Fruit fly (Drosophila melanogaster) whole organism, embryonic: ENCODE results near the gene CG31807.

ENCODE experiments used
- ATbp ChIP-seq: fragments of 200-800 bp; sonication (Bioruptor generic); optimal IDR thresholded peaks from 2 replicates; lab custom pipeline; 2017; ENCODE audit warnings: missing biosample characterization, mild to moderate bottlenecking, missing genetic modification characterization, missing genetic modification reagents
- Asciz ChIP-seq: fragments of 200-800 bp; sonication (Bioruptor generic); optimal IDR thresholded peaks from 2 replicates; lab custom pipeline; 2017; ENCODE audit warnings: missing biosample characterization, mild to moderate bottlenecking, missing genetic modification characterization, missing genetic modification reagents
- CG1024 ChIP-seq: fragments of 200-800 bp; sonication (Bioruptor generic); IDR thresholded peaks from 2 replicates; pipeline ENCODE4 v1.3.6; 2022; ENCODE audit warnings: missing biosample characterization, missing genetic modification characterization
- CG10366 ChIP-seq: fragments of 200-800 bp; sonication (Bioruptor generic); IDR thresholded peaks from 2 replicates; pipeline ENCODE4 v1.3.6; 2022; ENCODE audit warnings: missing biosample characterization, missing genetic modification characterization
- CG12299 ChIP-seq: fragments of 200-800 bp; sonication (Bioruptor generic); optimal IDR thresholded peaks from 2 replicates; lab custom pipeline; 2018; ENCODE audit warnings: missing biosample characterization, mild to moderate bottlenecking, missing genetic modification characterization
- CG12769 ChIP-seq: fragments of 200-800 bp; sonication (Bioruptor generic); optimal IDR thresholded peaks from 2 replicates; lab custom pipeline; 2019; ENCODE audit warnings: missing biosample characterization, mild to moderate bottlenecking, missing genetic modification characterization, moderate library complexity
- CG14965 ChIP-seq: fragments of 200-800 bp; sonication (Bioruptor generic); optimal IDR thresholded peaks from 2 replicates; lab custom pipeline; 2016; ENCODE audit warnings: missing biosample characterization, missing genetic modification characterization, borderline replicate concordance
- CG1529 ChIP-seq: fragments of 200-800 bp; sonication (Bioruptor generic); optimal IDR thresholded peaks from 3 replicates; lab custom pipeline; 2018; ENCODE audit warnings: missing biosample characterization, missing genetic modification characterization
- CG15601 ChIP-seq: fragments of 200-800 bp; sonication (Bioruptor generic); optimal IDR thresholded peaks from 3 replicates; lab custom pipeline; 2019; ENCODE audit warnings: missing biosample characterization, mild to moderate bottlenecking, missing genetic modification characterization, moderate library complexity
- CG1647 ChIP-seq: fragments of 200-800 bp; sonication (Bioruptor generic); optimal IDR thresholded peaks from 3 replicates; lab custom pipeline; 2016; ENCODE audit warnings: missing biosample characterization, missing genetic modification characterization
- CG17912 ChIP-seq: fragments of 200-800 bp; sonication (Bioruptor generic); optimal IDR thresholded peaks from 2 replicates; lab custom pipeline; 2018; ENCODE audit warnings: missing biosample characterization, mild to moderate bottlenecking, missing genetic modification characterization
- CG18764 ChIP-seq: fragments of 200-800 bp; sonication (Bioruptor generic); optimal IDR thresholded peaks from 3 replicates; lab custom pipeline; 2016; ENCODE audit warnings: missing biosample characterization, missing genetic modification characterization
- CG2199 ChIP-seq: fragments of 200-800 bp; sonication (Bioruptor generic); IDR thresholded peaks from 3 replicates; pipeline ENCODE4 v1.3.6; 2022; ENCODE audit warnings: missing biosample characterization, missing genetic modification characterization
- CG2202 ChIP-seq: fragments of 200-800 bp; sonication (Bioruptor generic); optimal IDR thresholded peaks from 2 replicates; lab custom pipeline; 2018; ENCODE audit warnings: missing biosample characterization, mild to moderate bottlenecking, missing genetic modification characterization
- CG2712 ChIP-seq: fragments of 200-800 bp; optimal IDR thresholded peaks from 3 replicates; lab custom pipeline; 2019; ENCODE audit warnings: missing biosample characterization, mild to moderate bottlenecking, missing genetic modification characterization, moderate library complexity
- CG30020 ChIP-seq: fragments of 200-800 bp; optimal IDR thresholded peaks from 2 replicates; lab custom pipeline; 2019; ENCODE audit warnings: missing biosample characterization, mild to moderate bottlenecking, missing genetic modification characterization, moderate library complexity
- CG32532 ChIP-seq: fragments of 200-800 bp; sonication (Bioruptor generic); IDR thresholded peaks from 2 replicates; pipeline ENCODE4 v1.3.6; 2022; ENCODE audit warnings: missing biosample characterization, missing genetic modification characterization
- CG3995 ChIP-seq: fragments of 200-800 bp; sonication (Bioruptor generic); optimal IDR thresholded peaks from 3 replicates; lab custom pipeline; 2016; ENCODE audit warnings: missing biosample characterization, missing genetic modification characterization
- CG4282 ChIP-seq: fragments of 200-800 bp; sonication (Bioruptor generic); optimal IDR thresholded peaks from 2 replicates; lab custom pipeline; 2016; ENCODE audit warnings: missing biosample characterization, missing genetic modification characterization
- CG4854 ChIP-seq: fragments of 200-800 bp; sonication (Bioruptor generic); optimal IDR thresholded peaks from 2 replicates; lab custom pipeline; 2016; ENCODE audit warnings: missing biosample characterization, missing genetic modification characterization, inconsistent platforms
- CG6654 ChIP-seq: fragments of 200-800 bp; sonication (Bioruptor generic); optimal IDR thresholded peaks from 2 replicates; lab custom pipeline; 2017; ENCODE audit warnings: missing biosample characterization, mild to moderate bottlenecking, missing genetic modification characterization
- CG8359 ChIP-seq: fragments of 200-800 bp; sonication (Bioruptor generic); optimal IDR thresholded peaks from 2 replicates; lab custom pipeline; 2017; ENCODE audit warnings: missing biosample characterization, mild to moderate bottlenecking, missing genetic modification characterization, borderline replicate concordance
- CG8924 ChIP-seq: fragments of 200-800 bp; optimal IDR thresholded peaks from 3 replicates; lab custom pipeline; 2019; ENCODE audit warnings: missing biosample characterization, mild to moderate bottlenecking, missing genetic modification characterization, moderate library complexity
- D19B ChIP-seq: fragments of 200-800 bp; sonication (Bioruptor generic); optimal IDR thresholded peaks from 2 replicates; lab custom pipeline; 2017; ENCODE audit warnings: missing biosample characterization, mild to moderate bottlenecking, missing genetic modification characterization
- Dp ChIP-seq: fragments of 200-800 bp; sonication (Bioruptor generic); optimal IDR thresholded peaks from 2 replicates; lab custom pipeline; 2018; ENCODE audit warnings: missing biosample characterization, mild to moderate bottlenecking, missing genetic modification characterization, moderate library complexity
- Fer2 ChIP-seq: fragments of 200-800 bp; sonication (Bioruptor generic); optimal IDR thresholded peaks from 2 replicates; lab custom pipeline; 2018; ENCODE audit warnings: missing biosample characterization, mild to moderate bottlenecking, missing genetic modification characterization, moderate library complexity
- H2.0 ChIP-seq: fragments of 200-800 bp; sonication (Bioruptor generic); IDR thresholded peaks from 2 replicates; pipeline ENCODE4 v1.3.6; 2022; ENCODE audit warnings: missing biosample characterization, missing genetic modification characterization
- Hr51 ChIP-seq, 2 experiments: fragments of 200-800 bp; sonication (Bioruptor generic); optimal IDR thresholded peaks; 2 replicates in 1 of 2; 3 replicates in 1 of 2; lab custom pipeline; 2016 to 2018; ENCODE audit warnings: missing biosample characterization in 2 of 2, missing genetic modification characterization in 2 of 2, mild to moderate bottlenecking in 1 of 2, moderate library complexity in 1 of 2
- Optix ChIP-seq: fragments of 200-800 bp; sonication (Bioruptor generic); IDR thresholded peaks from 3 replicates; pipeline ENCODE4 v1.3.6; 2022; ENCODE audit warnings: missing biosample characterization, missing genetic modification characterization
- bowl ChIP-seq: fragments of 200-800 bp; sonication (Bioruptor generic); IDR thresholded peaks from 2 replicates; pipeline ENCODE4 v1.3.6; 2022; ENCODE audit warnings: missing biosample characterization, missing genetic modification characterization
- chif ChIP-seq, 2 experiments: fragments of 200-800 bp; sonication (Bioruptor generic); optimal IDR thresholded peaks; 3 replicates each; lab custom pipeline; 2016; ENCODE audit warnings: missing biosample characterization in 2 of 2, missing genetic modification characterization in 2 of 2
- chn ChIP-seq: fragments of 200-800 bp; sonication (Bioruptor generic); optimal IDR thresholded peaks from 2 replicates; lab custom pipeline; 2016; ENCODE audit warnings: missing biosample characterization, missing genetic modification characterization
- crol ChIP-seq: fragments of 200-800 bp; sonication (Bioruptor generic); IDR thresholded peaks from 2 replicates; pipeline ENCODE4 v1.3.6; 2022; ENCODE audit warnings: missing biosample characterization, missing genetic modification characterization
- cwo ChIP-seq: fragments of 200-800 bp; sonication (Bioruptor generic); optimal IDR thresholded peaks from 3 replicates; lab custom pipeline; 2017; ENCODE audit warnings: missing biosample characterization, missing genetic modification characterization, mild to moderate bottlenecking, moderate library complexity, missing genetic modification reagents
- ems ChIP-seq: fragments of 200-800 bp; sonication (Bioruptor generic); optimal IDR thresholded peaks from 3 replicates; lab custom pipeline; 2016; ENCODE audit warnings: missing biosample characterization, missing genetic modification characterization
- fd96Cb ChIP-seq: fragments of 200-800 bp; sonication (Bioruptor generic); optimal IDR thresholded peaks from 2 replicates; lab custom pipeline; 2018; ENCODE audit warnings: missing biosample characterization, mild to moderate bottlenecking, missing genetic modification characterization, moderate library complexity
- gce ChIP-seq: fragments of 200-800 bp; sonication (Bioruptor generic); IDR thresholded peaks from 3 replicates; pipeline ENCODE4 v1.3.6; 2022; ENCODE audit warnings: missing biosample characterization, missing genetic modification characterization
- gcm ChIP-seq: fragments of 200-800 bp; sonication (Bioruptor generic); optimal IDR thresholded peaks from 2 replicates; lab custom pipeline; 2019; ENCODE audit warnings: missing biosample characterization, mild to moderate bottlenecking, missing genetic modification characterization, moderate library complexity
- ken ChIP-seq: fragments of 200-800 bp; sonication (Bioruptor generic); IDR thresholded peaks from 3 replicates; pipeline ENCODE4 v1.3.6; 2022; ENCODE audit warnings: missing biosample characterization, missing genetic modification characterization
- maf-S ChIP-seq: fragments of 200-800 bp; sonication (Bioruptor generic); optimal IDR thresholded peaks from 2 replicates; lab custom pipeline; 2016; ENCODE audit warnings: missing biosample characterization, missing genetic modification characterization
- mam ChIP-seq: fragments of 200-800 bp; sonication (Bioruptor generic); optimal IDR thresholded peaks from 3 replicates; lab custom pipeline; 2016; ENCODE audit warnings: missing biosample characterization, missing genetic modification characterization
- scrt ChIP-seq: fragments of 200-800 bp; sonication (Bioruptor generic); optimal IDR thresholded peaks from 2 replicates; lab custom pipeline; 2018; ENCODE audit warnings: missing biosample characterization, mild to moderate bottlenecking, missing genetic modification characterization, moderate library complexity
- sd ChIP-seq: fragments of 200-800 bp; sonication (Bioruptor generic); optimal IDR thresholded peaks from 3 replicates; lab custom pipeline; 2018; ENCODE audit warnings: missing biosample characterization, mild to moderate bottlenecking, missing genetic modification characterization, moderate library complexity
- shn ChIP-seq: fragments of 200-800 bp; sonication (Bioruptor generic); optimal IDR thresholded peaks from 3 replicates; lab custom pipeline; 2016; ENCODE audit warnings: missing biosample characterization, missing genetic modification characterization
- sna ChIP-seq: fragments of 200-800 bp; sonication (Bioruptor generic); IDR thresholded peaks from 2 replicates; pipeline ENCODE4 v1.3.6; 2022; ENCODE audit warnings: missing biosample characterization, missing genetic modification characterization; ENCODE audit not compliant: partially characterized antibody
- trem ChIP-seq: fragments of 200-800 bp; optimal IDR thresholded peaks from 3 replicates; lab custom pipeline; 2019; ENCODE audit warnings: missing biosample characterization, mild to moderate bottlenecking, missing genetic modification characterization, moderate library complexity
- wdn ChIP-seq: fragments of 200-800 bp; sonication (Bioruptor generic); IDR thresholded peaks from 2 replicates; pipeline ENCODE4 v1.3.6; 2022; ENCODE audit warnings: missing biosample characterization, missing genetic modification characterization

Gene CG31807

dm6 chr2L:16683958-16684877, at the start of gene CG31807 (continued):
- peak; percentile 52 for TF ChIP-seq CG2202
- TF ChIP-seq Optix (GFP tag; lab: Robert Waterston, UW), result peak; percentile 57; the same call in 1 of the 3 replicates
- peak; percentile 15; the same call in 1 of the 2 replicates for TF ChIP-seq CG10366
- TF ChIP-seq maf-S (GFP tag; lab: Kevin White, UChicago), result peak; percentile 67
- TF ChIP-seq cwo (GFP tag; lab: Kevin White, UChicago), result peak; percentile 62
- peak; percentile 12 for TF ChIP-seq Fer2 (tag; lab: Kevin White, UChicago)
- peak; percentile 75 for TF ChIP-seq shn (GFP tag; lab: Kevin White, UChicago)
- TF ChIP-seq CG12299, result peak; percentile 38
- no peak for TF ChIP-seq CG1024
- peak; percentile 58 for TF ChIP-seq mam (GFP tag; lab: Kevin White, UChicago)
- TF ChIP-seq gce (GFP tag; lab: Robert Waterston, UW), result 0 out of 3 replicates have a peak, but pooled peaks have one; percentile 42
- peak; percentile 20; the same call in 1 of the 2 replicates for TF ChIP-seq CG32532
- 0 out of 3 replicates have a peak, but pooled peaks have one; percentile 38 for TF ChIP-seq ken (GFP tag; lab: Robert Waterston, UW)
- peak; percentile 45 for TF ChIP-seq fd96Cb (tag; lab: Kevin White, UChicago)
- peak; percentile 71 for TF ChIP-seq Asciz
- no peak for TF ChIP-seq CG8359 (GFP tag; lab: Kevin White, UChicago)
- TF ChIP-seq CG14965 (GFP tag; lab: Kevin White, UChicago), result peak; percentile 49
- TF ChIP-seq ems (GFP tag; lab: Kevin White, UChicago), result peak; percentile 42
- peak; percentile 8 for TF ChIP-seq CG3995 (GFP tag; lab: Kevin White, UChicago)
- TF ChIP-seq CG30020 (tag; lab: Kevin White, UChicago), result peak; percentile 38
- TF ChIP-seq ATbp (GFP tag; lab: Kevin White, UChicago), result peak; percentile 90
- TF ChIP-seq CG15601 (tag; lab: Kevin White, UChicago), result peak; percentile 55
- TF ChIP-seq Hr51 (GFP tag; optimal IDR thresholded peaks at IDR 0.05; lab: Kevin White, UChicago), result peak; percentile 24 to 90
- peak; percentile 40; the same call in 1 of the 2 replicates for TF ChIP-seq wdn (GFP tag; lab: Robert Waterston, UW)
- TF ChIP-seq CG2199 (GFP tag; lab: Robert Waterston, UW), result 0 out of 3 replicates have a peak, but pooled peaks have one; percentile 31
- peak; percentile 29 for TF ChIP-seq sd (tag; lab: Kevin White, UChicago)
- TF ChIP-seq H2.0 (GFP tag; lab: Robert Waterston, UW), result 0 out of 2 replicates have a peak, but pooled peaks have one; percentile 3
- no peak for TF ChIP-seq sna (GFP tag; lab: Robert Waterston, UW)
- TF ChIP-seq CG4854, result peak; percentile 25
- peak; percentile 42 for TF ChIP-seq chn (GFP tag; lab: Kevin White, UChicago)
- TF ChIP-seq gcm (GFP tag; lab: Kevin White, UChicago), result peak; percentile 85
- peak; percentile 34 for TF ChIP-seq CG18764
- TF ChIP-seq CG1529 (GFP tag; lab: Kevin White, UChicago), result peak; percentile 69
- no peak for TF ChIP-seq bowl
- peak; percentile 2 for TF ChIP-seq CG17912
- TF ChIP-seq CG6654 (GFP tag; lab: Kevin White, UChicago), result peak; percentile 58
- peak; percentile 61 for TF ChIP-seq CG4282
- peak; percentile 30 to 63 for TF ChIP-seq chif (GFP tag; optimal IDR thresholded peaks at IDR 0.05; lab: Kevin White, UChicago)
- peak; percentile 77 for TF ChIP-seq scrt (GFP tag; lab: Kevin White, UChicago)
- peak; percentile 32 for TF ChIP-seq D19B (GFP tag; lab: Kevin White, UChicago)
- TF ChIP-seq trem (tag; lab: Kevin White, UChicago), result peak; percentile 35
- TF ChIP-seq CG12769, result peak; percentile 10
- TF ChIP-seq CG1647 (GFP tag; lab: Kevin White, UChicago), result peak; percentile 30
- TF ChIP-seq Dp (GFP tag; lab: Kevin White, UChicago), result no peak
- TF ChIP-seq CG2712 (tag; lab: Kevin White, UChicago), result peak; percentile 80
- no peak for TF ChIP-seq crol (GFP tag; lab: Robert Waterston, UW)
- peak; percentile 83 for TF ChIP-seq CG8924 (tag; lab: Kevin White, UChicago)
